Fruit fly (Drosophila melanogaster): ENCODE data around the gene CG4502.

Gene CG4502

DNA sequence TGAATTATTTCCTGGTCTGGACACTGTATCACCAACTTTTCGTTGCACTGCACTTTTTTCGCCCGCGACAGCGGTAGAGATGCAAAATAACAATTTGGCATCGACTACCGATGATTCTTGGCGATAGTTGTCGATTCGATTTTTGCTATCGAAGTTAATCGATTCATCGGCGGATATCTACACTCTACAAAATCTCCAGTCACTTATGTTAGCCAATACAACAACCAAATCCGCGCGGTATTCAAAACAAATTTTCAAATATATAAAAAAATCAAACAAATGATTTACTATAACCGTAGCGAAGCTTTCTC is at the start of gene CG4502 (continued):
- TF ChIP-seq lov (optimal IDR thresholded peaks at IDR 0.05) = no peak
- TF ChIP-seq lov (GFP tag; IDR thresholded peaks at IDR 0.05) = no peak
- TF ChIP-seq unc-4 (GFP tag; IDR thresholded peaks at IDR 0.05; ENCODE audit: partially characterized antibody) = peak; percentile 99
- no peak for TF ChIP-seq Dip3 (GFP tag; optimal IDR thresholded peaks at IDR 0.05)
- TF ChIP-seq sc (optimal IDR thresholded peaks at IDR 0.05) = no peak
- TF ChIP-seq sc (GFP tag; optimal IDR thresholded peaks at IDR 0.05) = no peak
- TF ChIP-seq Lhr (GFP tag; optimal IDR thresholded peaks at IDR 0.05) = peak; percentile 85
- TF ChIP-seq Sox100B (GFP tag; optimal IDR thresholded peaks at IDR 0.05) = no peak
- TF ChIP-seq CG12104 (GFP tag; optimal IDR thresholded peaks at IDR 0.05) = no peak
- no peak for TF ChIP-seq az2 (GFP tag; optimal IDR thresholded peaks at IDR 0.05)
- peak; percentile 37 for TF ChIP-seq phol (tag; optimal IDR thresholded peaks at IDR 0.05)
- TF ChIP-seq CG14050 (GFP tag; IDR thresholded peaks at IDR 0.05) = no peak; the same call in 2 of the 3 replicates
- peak; percentile 56; the same call in 2 of the 3 replicates for TF ChIP-seq ci (GFP tag; IDR thresholded peaks at IDR 0.05)
- TF ChIP-seq CG7357 (GFP tag; IDR thresholded peaks at IDR 0.05) = no peak
- TF ChIP-seq twi (tag; optimal IDR thresholded peaks at IDR 0.05) = no peak
- TF ChIP-seq sens (GFP tag) = peak; percentile 61
- no peak for TF ChIP-seq Hr39 (optimal IDR thresholded peaks at IDR 0.05)
- TF ChIP-seq CG17328 (GFP tag; IDR thresholded peaks at IDR 0.05) = no peak
- no peak for TF ChIP-seq mirr (GFP tag; optimal IDR thresholded peaks at IDR 0.05)
- no peak for TF ChIP-seq CG17385 (GFP tag; optimal IDR thresholded peaks at IDR 0.05)
- no peak for TF ChIP-seq CG11723 (GFP tag; optimal IDR thresholded peaks at IDR 0.05)
- TF ChIP-seq Six4 (GFP tag; optimal IDR thresholded peaks at IDR 0.05) = no peak
- peak; percentile 21 for TF ChIP-seq Hsf (GFP tag; optimal IDR thresholded peaks at IDR 0.05)
- peak; percentile 29 for TF ChIP-seq B-H2 (GFP tag; optimal IDR thresholded peaks at IDR 0.05)
- TF ChIP-seq Scr (GFP tag; IDR thresholded peaks at IDR 0.05; ENCODE audit: partially characterized antibody) = peak; percentile 98
- TF ChIP-seq Camta (GFP tag; optimal IDR thresholded peaks at IDR 0.05) = peak; percentile 12
- peak; percentile 100 for TF ChIP-seq CG6791 (GFP tag; IDR thresholded peaks at IDR 0.05; ENCODE audit: partially characterized antibody)
- TF ChIP-seq CG3407 (GFP tag; optimal IDR thresholded peaks at IDR 0.05) = no peak
- no peak for TF ChIP-seq CG15696 (tag; optimal IDR thresholded peaks at IDR 0.05)
- TF ChIP-seq Awh (GFP tag; IDR thresholded peaks at IDR 0.05) = no peak
- TF ChIP-seq bsh (GFP tag; optimal IDR thresholded peaks at IDR 0.05) = peak in 1 of 2 experiments; percentile 5
- TF ChIP-seq CG33213 (GFP tag; optimal IDR thresholded peaks at IDR 0.05) = peak; percentile 76
- TF ChIP-seq Sox102F (GFP tag; optimal IDR thresholded peaks at IDR 0.05) = no peak
- no peak; the same call in 1 of the 2 replicates for TF ChIP-seq CG8765 (GFP tag; IDR thresholded peaks at IDR 0.05)
- no peak; the same call in 1 of the 2 replicates for TF ChIP-seq rib (GFP tag; IDR thresholded peaks at IDR 0.05)
- no peak for TF ChIP-seq CG9437 (GFP tag; optimal IDR thresholded peaks at IDR 0.05)
- no peak for TF ChIP-seq Jarid2 (GFP tag; optimal IDR thresholded peaks at IDR 0.05)
- TF ChIP-seq ap (GFP tag; IDR thresholded peaks at IDR 0.05) = no peak
- TF ChIP-seq CG4360 (GFP tag; IDR thresholded peaks at IDR 0.05) = no peak
- TF ChIP-seq CG6854 (GFP tag; optimal IDR thresholded peaks at IDR 0.05) = no peak
- TF ChIP-seq Pdp1 (GFP tag; optimal IDR thresholded peaks at IDR 0.05) = peak in 1 of 2 experiments; percentile 21
- no peak for TF ChIP-seq dimm (GFP tag; IDR thresholded peaks at IDR 0.05)
- TF ChIP-seq esg (GFP tag; conservative IDR thresholded peaks at IDR 0.05) = no peak
- no peak for TF ChIP-seq CG43689 (GFP tag; IDR thresholded peaks at IDR 0.05)
- no peak for TF ChIP-seq CG12942 (GFP tag; optimal IDR thresholded peaks at IDR 0.05)
- peak; percentile 5 for TF ChIP-seq CG12236 (GFP tag; optimal IDR thresholded peaks at IDR 0.05)
- TF ChIP-seq fru (optimal IDR thresholded peaks at IDR 0.05) = no peak
- no peak for TF ChIP-seq CG11398 (GFP tag; optimal IDR thresholded peaks at IDR 0.05)
- TF ChIP-seq CG5953 (GFP tag; IDR thresholded peaks at IDR 0.05) = no peak
- peak; percentile 87 for TF ChIP-seq HmgZ (tag; optimal IDR thresholded peaks at IDR 0.05)
- peak; percentile 99 for TF ChIP-seq BEAF-32 (GFP tag; optimal IDR thresholded peaks at IDR 0.05)
- TF ChIP-seq Lim3 (GFP tag; IDR thresholded peaks at IDR 0.05) = no peak
- peak; percentile 64 for TF ChIP-seq CG10267 (tag; optimal IDR thresholded peaks at IDR 0.05)
